Worm (Caenorhabditis elegans): ENCODE results near the gene bca-2.

bca-2 gene

ce11 chrIV:17118987-17119732, 19.1 kb upstream of the bca-2 start, which contains the start of gene itsn-1:
Gene itsn-1 (plus strand): TSS chrIV:17119682.
- peak; percentile 93 for TF ChIP-seq ceh-48 (tag; optimal IDR thresholded peaks at IDR 0.05)
- TF ChIP-seq fax-1 (tag; optimal IDR thresholded peaks at IDR 0.05), result no peak

ce11 chrIV:17118585-17118984, 18.5 kb upstream of the bca-2 start, which contains the start of gene uaf-2:
Gene uaf-2 (minus strand): TSS chrIV:17118767.
- TF ChIP-seq ceh-31 (tag; optimal IDR thresholded peaks at IDR 0.05) (peak; percentile 27), mec-3 (tag; optimal IDR thresholded peaks at IDR 0.05; ENCODE audit: borderline replicate concordance) (no peak), nfya-1 (tag; optimal IDR thresholded peaks at IDR 0.05) (peak; percentile 55)

ce11 chrIV:17116821-17117220, 16.8 kb upstream of the bca-2 start:
- no peak for TF ChIP-seq pros-1 (tag; optimal IDR thresholded peaks at IDR 0.05)
- TF ChIP-seq C08G9.2 (tag; optimal IDR thresholded peaks at IDR 0.05), result no peak
- no peak for TF ChIP-seq lin-11 (tag; optimal IDR thresholded peaks at IDR 0.05)
- TF ChIP-seq dve-1 (tag; optimal IDR thresholded peaks at IDR 0.05), result no peak
- no peak for TF ChIP-seq mec-3 (tag; optimal IDR thresholded peaks at IDR 0.05; ENCODE audit: borderline replicate concordance)
- TF ChIP-seq lim-6 (tag; optimal IDR thresholded peaks at IDR 0.05), result no peak
- TF ChIP-seq eyg-1 (tag; optimal IDR thresholded peaks at IDR 0.05), result no peak
- no peak for TF ChIP-seq ceh-24 (tag; optimal IDR thresholded peaks at IDR 0.05)
- no peak for TF ChIP-seq unc-42 (tag; optimal IDR thresholded peaks at IDR 0.05)
- TF ChIP-seq ceh-34 (tag; optimal IDR thresholded peaks at IDR 0.05), result no peak
- no peak for TF ChIP-seq ceh-2 (tag; optimal IDR thresholded peaks at IDR 0.05)
- no peak for TF ChIP-seq pha-2 (tag; optimal IDR thresholded peaks at IDR 0.05)
- TF ChIP-seq fkh-10 (GFP tag; optimal IDR thresholded peaks at IDR 0.05), result no peak
- TF ChIP-seq ceh-30 (tag; optimal IDR thresholded peaks at IDR 0.05), result no peak
- no peak for TF ChIP-seq hlh-8 (tag; optimal IDR thresholded peaks at IDR 0.05)

ce11 chrIV:17116345-17116744, 16.3 kb upstream of the bca-2 start, which contains the start of gene cyn-13:
Gene cyn-13 (minus strand): TSS chrIV:17116657.
- TF ChIP-seq elt-2 (tag; optimal IDR thresholded peaks at IDR 0.05) (no peak), ama-1 (optimal IDR thresholded peaks at IDR 0.05) (no peak), nhr-232 (tag; optimal IDR thresholded peaks at IDR 0.05) (no peak), madf-2 (tag; optimal IDR thresholded peaks at IDR 0.05) (no peak), ceh-14 (tag; optimal IDR thresholded peaks at IDR 0.05) (no peak), che-1 (tag; optimal IDR thresholded peaks at IDR 0.05) (no peak), ref-2 (tag; optimal IDR thresholded peaks at IDR 0.05) (no peak), ahr-1 (tag; optimal IDR thresholded peaks at IDR 0.05) (no peak), C08G9.2 (tag; optimal IDR thresholded peaks at IDR 0.05) (no peak), ceh-48 (tag; optimal IDR thresholded peaks at IDR 0.05) (no peak), pat-9 (tag; optimal IDR thresholded peaks at IDR 0.05) (no peak), ceh-19 (GFP tag; optimal IDR thresholded peaks at IDR 0.05) (no peak), C38D4.7 (GFP tag; optimal IDR thresholded peaks at IDR 0.05) (no peak), ttx-3 (tag; optimal IDR thresholded peaks at IDR 0.05) (no peak), npax-4 (tag; optimal IDR thresholded peaks at IDR 0.05) (no peak), syd-9 (tag; optimal IDR thresholded peaks at IDR 0.05) (no peak), hlh-6 (tag; optimal IDR thresholded peaks at IDR 0.05) (no peak), fkh-6 (tag; optimal IDR thresholded peaks at IDR 0.05) (no peak)

ce11 chrIV:17111813-17112212, 11.8 kb upstream of the bca-2 start, which contains the start of gene Y116A8C.33:
Gene Y116A8C.33 (plus strand): TSS chrIV:17112113.
- no peak for TF ChIP-seq tbx-7 (tag; optimal IDR thresholded peaks at IDR 0.05)
- TF ChIP-seq hlh-30 (tag; optimal IDR thresholded peaks at IDR 0.05; ENCODE audit: insufficient read depth), result no peak
- TF ChIP-seq K02D7.2 (tag; optimal IDR thresholded peaks at IDR 0.05), result no peak
- TF ChIP-seq lin-11 (tag; optimal IDR thresholded peaks at IDR 0.05), result no peak
- no peak for TF ChIP-seq ceh-6 (GFP tag; optimal IDR thresholded peaks at IDR 0.05)
- no peak for TF ChIP-seq ahr-1 (tag; optimal IDR thresholded peaks at IDR 0.05)
- no peak for TF ChIP-seq ceh-30 (tag; optimal IDR thresholded peaks at IDR 0.05)
- no peak for TF ChIP-seq F13H6.1 (tag; optimal IDR thresholded peaks at IDR 0.05)
- no peak for TF ChIP-seq lim-6 (tag; optimal IDR thresholded peaks at IDR 0.05)
